Fruit fly (Drosophila melanogaster) whole organism, embryonic: Measurements from ENCODE around the gene CG1024.
A peak's percentile ranks its signal among the peaks of the same experiment; 100 is the strongest.

ENCODE experiments used
- Abd-B ChIP-seq: fragments of 200-800 bp; sonication (Bioruptor generic); optimal IDR thresholded peaks from 2 replicates; lab custom pipeline; 2018; ENCODE audit warnings: missing biosample characterization, mild to moderate bottlenecking, missing genetic modification characterization, moderate library complexity
- CG10366 ChIP-seq: fragments of 200-800 bp; sonication (Bioruptor generic); IDR thresholded peaks from 2 replicates; pipeline ENCODE4 v1.3.6; 2022; ENCODE audit warnings: missing biosample characterization, missing genetic modification characterization
- CG10979 ChIP-seq: fragments of 200-800 bp; sonication (Bioruptor generic); optimal IDR thresholded peaks from 2 replicates; lab custom pipeline; 2018; ENCODE audit warnings: missing biosample characterization, mild to moderate bottlenecking, missing genetic modification characterization, moderate library complexity
- CG11560 ChIP-seq: fragments of 200-800 bp; sonication (Bioruptor generic); IDR thresholded peaks from 3 replicates; pipeline ENCODE4 v1.3.6; 2022; ENCODE audit warnings: missing biosample characterization, missing genetic modification characterization
- CG12104 ChIP-seq: fragments of 200-800 bp; sonication (Bioruptor generic); optimal IDR thresholded peaks from 3 replicates; lab custom pipeline; 2016; ENCODE audit warnings: missing biosample characterization, missing genetic modification characterization
- CG12299 ChIP-seq: fragments of 200-800 bp; sonication (Bioruptor generic); optimal IDR thresholded peaks from 2 replicates; lab custom pipeline; 2018; ENCODE audit warnings: missing biosample characterization, mild to moderate bottlenecking, missing genetic modification characterization
- CG13894 ChIP-seq: fragments of 200-800 bp; sonication (Bioruptor generic); optimal IDR thresholded peaks from 3 replicates; lab custom pipeline; 2018; ENCODE audit warnings: missing biosample characterization, mild to moderate bottlenecking, missing genetic modification characterization, moderate library complexity
- CG1603 ChIP-seq: fragments of 200-800 bp; sonication (Bioruptor generic); optimal IDR thresholded peaks from 2 replicates; lab custom pipeline; 2019; ENCODE audit warnings: missing biosample characterization, mild to moderate bottlenecking, missing genetic modification characterization, moderate library complexity
- CG17361 ChIP-seq: fragments of 200-800 bp; sonication (Bioruptor generic); IDR thresholded peaks from 3 replicates; pipeline ENCODE4 v1.3.6; 2022; ENCODE audit warnings: missing biosample characterization, missing genetic modification characterization
- CG2129 ChIP-seq: fragments of 200-800 bp; sonication (Bioruptor generic); IDR thresholded peaks from 2 replicates; pipeline ENCODE4 v1.3.6; 2022; ENCODE audit warnings: missing biosample characterization, missing genetic modification characterization; ENCODE audit not compliant: partially characterized antibody
- CG2712 ChIP-seq: fragments of 200-800 bp; optimal IDR thresholded peaks from 3 replicates; lab custom pipeline; 2019; ENCODE audit warnings: missing biosample characterization, mild to moderate bottlenecking, missing genetic modification characterization, moderate library complexity
- CG2875 ChIP-seq: fragments of 200-800 bp; sonication (Bioruptor generic); optimal IDR thresholded peaks from 2 replicates; lab custom pipeline; 2017; ENCODE audit warnings: missing biosample characterization, mild to moderate bottlenecking, missing genetic modification characterization, missing genetic modification reagents
- CG30403 ChIP-seq: fragments of 200-800 bp; sonication (Bioruptor generic); optimal IDR thresholded peaks from 3 replicates; lab custom pipeline; 2016; ENCODE audit warnings: missing biosample characterization, missing genetic modification characterization
- CG34422 ChIP-seq: fragments of 200-800 bp; sonication (Bioruptor generic); IDR thresholded peaks from 3 replicates; pipeline ENCODE4 v1.3.6; 2022; ENCODE audit warnings: missing biosample characterization, missing genetic modification characterization
- CG4360 ChIP-seq: fragments of 200-800 bp; sonication (Bioruptor generic); IDR thresholded peaks from 2 replicates; pipeline ENCODE4 v1.3.6; 2022; ENCODE audit warnings: missing biosample characterization, missing genetic modification characterization
- CG7271 ChIP-seq: fragments of 200-800 bp; sonication (Bioruptor generic); optimal IDR thresholded peaks from 2 replicates; lab custom pipeline; 2018; ENCODE audit warnings: missing biosample characterization, mild to moderate bottlenecking, missing genetic modification characterization, moderate library complexity
- CG8290 ChIP-seq, 3 experiments: fragments of 200-800 bp; sonication (Bioruptor generic); optimal IDR thresholded peaks; 2 replicates each; lab custom pipeline; 2016 to 2019; ENCODE audit warnings: missing biosample characterization in 3 of 3, missing genetic modification characterization in 3 of 3, mild to moderate bottlenecking in 2 of 3, moderate library complexity in 1 of 3
- D19B ChIP-seq: fragments of 200-800 bp; sonication (Bioruptor generic); optimal IDR thresholded peaks from 2 replicates; lab custom pipeline; 2017; ENCODE audit warnings: missing biosample characterization, mild to moderate bottlenecking, missing genetic modification characterization
- Dek ChIP-seq: fragments of 200-800 bp; sonication (Bioruptor generic); optimal IDR thresholded peaks from 3 replicates; lab custom pipeline; 2019; ENCODE audit warnings: missing biosample characterization, mild to moderate bottlenecking, missing genetic modification characterization, moderate library complexity
- Eip74EF ChIP-seq, 2 experiments: fragments of 200-800 bp in 1 of 2; fragments of >200 bp in 1 of 2; sonication (Bioruptor generic) in 1 of 2; optimal IDR thresholded peaks; 2 replicates each; lab custom pipeline; 2017 to 2019; ENCODE audit warnings: missing biosample characterization in 2 of 2, missing genetic modification characterization in 2 of 2, mild to moderate bottlenecking in 1 of 2, moderate library complexity in 1 of 2
- Ets97D ChIP-seq: fragments of 200-800 bp; sonication (Bioruptor generic); optimal IDR thresholded peaks from 3 replicates; lab custom pipeline; 2016; ENCODE audit warnings: missing biosample characterization, missing genetic modification characterization
- HLH4C ChIP-seq: fragments of 200-800 bp; sonication (Bioruptor generic); IDR thresholded peaks from 3 replicates; pipeline ENCODE4 v1.3.6; 2022; ENCODE audit warnings: missing biosample characterization, missing genetic modification characterization; ENCODE audit not compliant: partially characterized antibody
- PHDP ChIP-seq: fragments of 200-800 bp; sonication (Bioruptor generic); optimal IDR thresholded peaks from 3 replicates; lab custom pipeline; 2018; ENCODE audit warnings: missing biosample characterization, mild to moderate bottlenecking, missing genetic modification characterization, moderate library complexity
- Ptx1 ChIP-seq: fragments of 200-800 bp; sonication (Bioruptor generic); IDR thresholded peaks from 2 replicates; pipeline ENCODE4 v1.3.6; 2022; ENCODE audit warnings: missing biosample characterization, missing genetic modification characterization
- Rfx ChIP-seq: fragments of 200-800 bp; sonication (Bioruptor generic); IDR thresholded peaks from 2 replicates; pipeline ENCODE4 v1.3.6; 2022; ENCODE audit warnings: missing biosample characterization, missing genetic modification characterization
- Scr ChIP-seq: fragments of 200-800 bp; sonication (Bioruptor generic); IDR thresholded peaks from 2 replicates; pipeline ENCODE4 v1.3.6; 2022; ENCODE audit warnings: missing biosample characterization, missing genetic modification characterization; ENCODE audit not compliant: partially characterized antibody
- Six4 ChIP-seq: fragments of 200-800 bp; sonication (Bioruptor generic); optimal IDR thresholded peaks from 2 replicates; lab custom pipeline; 2016; ENCODE audit warnings: missing biosample characterization, missing genetic modification characterization
- Xrp1 ChIP-seq: fragments of 200-800 bp; sonication (Bioruptor generic); IDR thresholded peaks from 2 replicates; pipeline ENCODE4 v1.3.6; 2022; ENCODE audit warnings: missing biosample characterization, missing genetic modification characterization
- ara ChIP-seq: fragments of 200-800 bp; sonication (Bioruptor generic); IDR thresholded peaks from 2 replicates; pipeline ENCODE4 v1.3.6; 2022; ENCODE audit warnings: missing biosample characterization, missing genetic modification characterization
- bbx ChIP-seq: fragments of 200-800 bp; sonication (Bioruptor generic); IDR thresholded peaks from 2 replicates; pipeline ENCODE4 v1.3.6; 2022; ENCODE audit warnings: missing biosample characterization, missing genetic modification characterization; ENCODE audit not compliant: partially characterized antibody
- bsh ChIP-seq, 2 experiments: fragments of 200-800 bp; sonication (Bioruptor generic); optimal IDR thresholded peaks; 2 replicates each; lab custom pipeline; 2017 to 2018; ENCODE audit warnings: mild to moderate bottlenecking in 2 of 2, missing biosample characterization in 2 of 2, missing genetic modification characterization in 2 of 2, moderate library complexity in 1 of 2
- chm ChIP-seq: fragments of 200-800 bp; sonication (Bioruptor generic); IDR thresholded peaks from 2 replicates; pipeline ENCODE4 v1.3.6; 2022; ENCODE audit warnings: missing biosample characterization, missing genetic modification characterization
- chn ChIP-seq: fragments of 200-800 bp; sonication (Bioruptor generic); optimal IDR thresholded peaks from 2 replicates; lab custom pipeline; 2016; ENCODE audit warnings: missing biosample characterization, missing genetic modification characterization
- fd3F ChIP-seq: fragments of 200-800 bp; sonication (Bioruptor generic); optimal IDR thresholded peaks from 2 replicates; lab custom pipeline; 2018; ENCODE audit warnings: missing biosample characterization, mild to moderate bottlenecking, missing genetic modification characterization, moderate library complexity
- fd64A ChIP-seq: fragments of 200-800 bp; sonication (Bioruptor generic); optimal IDR thresholded peaks from 3 replicates; lab custom pipeline; 2018; ENCODE audit warnings: missing biosample characterization, mild to moderate bottlenecking, missing genetic modification characterization
- fd96Cb ChIP-seq: fragments of 200-800 bp; sonication (Bioruptor generic); optimal IDR thresholded peaks from 2 replicates; lab custom pipeline; 2018; ENCODE audit warnings: missing biosample characterization, mild to moderate bottlenecking, missing genetic modification characterization, moderate library complexity
- fu2 ChIP-seq: fragments of 200-800 bp; sonication (Bioruptor generic); optimal IDR thresholded peaks from 2 replicates; lab custom pipeline; 2016; ENCODE audit warnings: missing biosample characterization, missing genetic modification characterization
- gcm ChIP-seq: fragments of 200-800 bp; sonication (Bioruptor generic); optimal IDR thresholded peaks from 2 replicates; lab custom pipeline; 2019; ENCODE audit warnings: missing biosample characterization, mild to moderate bottlenecking, missing genetic modification characterization, moderate library complexity
- gro ChIP-seq: fragments of 200-800 bp; sonication (Bioruptor generic); optimal IDR thresholded peaks from 2 replicates; lab custom pipeline; 2016; ENCODE audit warnings: missing biosample characterization, missing genetic modification characterization
- hb ChIP-seq: fragments of 200-800 bp; sonication (Bioruptor generic); IDR thresholded peaks from 3 replicates; pipeline ENCODE4 v1.3.6; 2022; ENCODE audit warnings: missing biosample characterization, missing genetic modification characterization; ENCODE audit not compliant: partially characterized antibody
- pb ChIP-seq: fragments of 200-800 bp; sonication (Bioruptor generic); optimal IDR thresholded peaks from 3 replicates; lab custom pipeline; 2016; ENCODE audit warnings: missing biosample characterization, missing genetic modification characterization
- rib ChIP-seq: fragments of 200-800 bp; sonication (Bioruptor generic); IDR thresholded peaks from 2 replicates; pipeline ENCODE4 v1.3.6; 2022; ENCODE audit warnings: missing biosample characterization, missing genetic modification characterization
- salm ChIP-seq: fragments of 200-800 bp; sonication (Bioruptor generic); optimal IDR thresholded peaks from 2 replicates; lab custom pipeline; 2018; ENCODE audit warnings: missing biosample characterization, mild to moderate bottlenecking, missing genetic modification characterization
- sug ChIP-seq: fragments of 200-800 bp; optimal IDR thresholded peaks from 2 replicates; lab custom pipeline; 2019; ENCODE audit warnings: missing biosample characterization, mild to moderate bottlenecking, missing genetic modification characterization, moderate library complexity
- tap ChIP-seq: fragments of 200-800 bp; optimal IDR thresholded peaks from 3 replicates; lab custom pipeline; 2019; ENCODE audit warnings: missing biosample characterization, mild to moderate bottlenecking, missing genetic modification characterization, moderate library complexity
- trh ChIP-seq: fragments of 200-800 bp; sonication (Bioruptor generic); optimal IDR thresholded peaks from 2 replicates; lab custom pipeline; 2016; ENCODE audit warnings: missing biosample characterization, missing genetic modification characterization
- zen ChIP-seq: fragments of 200-800 bp; sonication (Bioruptor generic); optimal IDR thresholded peaks from 3 replicates; lab custom pipeline; 2018; ENCODE audit warnings: missing biosample characterization, mild to moderate bottlenecking, missing genetic modification characterization, moderate library complexity

CG1024 gene

dm6 chr3R:6368550-6369238 lies 11.4 kb downstream of the CG1024 start, which contains the start of gene CG10286 (continued):
- TF ChIP-seq fd64A (GFP tag; lab: Kevin White, UChicago) (no peak), fu2 (GFP tag; lab: Kevin White, UChicago) (no peak), CG1603 (tag; lab: Kevin White, UChicago) (peak; percentile 61), Rfx (GFP tag; lab: Robert Waterston, UW) (peak; percentile 62), CG7271 (no peak), sug (peak; percentile 52), Six4 (GFP tag; lab: Kevin White, UChicago) (peak; percentile 7), CG10366 (GFP tag; lab: Robert Waterston, UW) (peak; percentile 18; the same call in 1 of the 2 replicates), chn (GFP tag; lab: Kevin White, UChicago) (no peak), rib (GFP tag; lab: Robert Waterston, UW) (peak; percentile 11; the same call in 1 of the 2 replicates), CG10979 (tag; lab: Kevin White, UChicago) (peak; percentile 24), Scr (GFP tag; lab: Robert Waterston, UW) (peak; percentile 75), PHDP (tag; lab: Kevin White, UChicago) (peak; percentile 58), CG12299 (tag; lab: Kevin White, UChicago) (peak; percentile 46), gro (GFP tag; lab: Kevin White, UChicago) (no peak), CG12104 (GFP tag; lab: Kevin White, UChicago) (peak; percentile 42), chm (peak; percentile 35; the same call in 1 of the 2 replicates), zen (tag; lab: Kevin White, UChicago) (peak; percentile 23), Ptx1 (GFP tag; lab: Robert Waterston, UW) (0 out of 2 replicates have a peak, but pooled peaks have one; percentile 5), bbx (GFP tag; lab: Robert Waterston, UW) (peak; percentile 87), CG34422 (GFP tag; lab: Robert Waterston, UW) (0 out of 3 replicates have a peak, but pooled peaks have one; percentile 49), fd3F (GFP tag; lab: Kevin White, UChicago) (no peak), trh (no peak), CG2129 (GFP tag; lab: Robert Waterston, UW) (0 out of 2 replicates have a peak, but pooled peaks have one; percentile 16), CG2875 (GFP tag; lab: Kevin White, UChicago) (peak; percentile 1), ara (GFP tag; lab: Robert Waterston, UW) (no peak), CG17361 (GFP tag; lab: Robert Waterston, UW) (no peak; the same call in 1 of the 3 replicates), CG30403 (GFP tag; lab: Kevin White, UChicago) (peak; percentile 12), Ets97D (GFP tag; lab: Kevin White, UChicago) (peak; percentile 29), Dek (tag; lab: Kevin White, UChicago) (peak; percentile 47), CG11560 (tag; lab: Robert Waterston, UW) (no peak), hb (peak; percentile 13; the same call in 1 of the 3 replicates), gcm (no peak), salm (peak; percentile 23), tap (tag; lab: Kevin White, UChicago) (peak; percentile 61), HLH4C (GFP tag; lab: Robert Waterston, UW) (peak; percentile 70), bsh (GFP tag; optimal IDR thresholded peaks at IDR 0.05; lab: Kevin White, UChicago) (peak in 1 of 2 experiments; percentile 24), CG13894 (tag; lab: Kevin White, UChicago) (no peak), Xrp1 (GFP tag; lab: Robert Waterston, UW) (peak; percentile 43), CG2712 (tag; lab: Kevin White, UChicago) (peak; percentile 67), D19B (peak; percentile 47), fd96Cb (peak; percentile 6), Abd-B (GFP tag; lab: Kevin White, UChicago) (no peak), CG4360 (no peak), Eip74EF (GFP tag; optimal IDR thresholded peaks at IDR 0.05; lab: Kevin White, UChicago) (no peak), pb (GFP tag; lab: Kevin White, UChicago) (peak; percentile 5), CG8290 (GFP tag; optimal IDR thresholded peaks at IDR 0.05; lab: Kevin White, UChicago) (peak; percentile 38), CG8290 (tag; optimal IDR thresholded peaks at IDR 0.05; lab: Kevin White, UChicago) (peak in 1 of 2 experiments; percentile 71)
